Fruit fly (Drosophila melanogaster) whole organism, adult: ENCODE data around the gene Ada2b.

ENCODE experiments used
- CG12768 ChIP-seq: fragments of 200-800 bp; sonication (Bioruptor generic); optimal IDR thresholded peaks from 2 replicates; lab custom pipeline; 2017; ENCODE audit warnings: missing biosample characterization, missing genetic modification characterization, mild to moderate bottlenecking, moderate library complexity, missing genetic modification reagents
- CG14711 ChIP-seq: fragments of 200-800 bp; sonication (Bioruptor generic); optimal IDR thresholded peaks from 2 replicates; lab custom pipeline; 2018; ENCODE audit warnings: missing biosample characterization, mild to moderate bottlenecking, missing genetic modification characterization, moderate library complexity
- CG5204 ChIP-seq: fragments of 200-800 bp; sonication (Bioruptor generic); optimal IDR thresholded peaks from 2 replicates; lab custom pipeline; 2016; ENCODE audit warnings: missing biosample characterization, missing genetic modification characterization
- CG7045 ChIP-seq: fragments of 200-800 bp; sonication (Bioruptor generic); optimal IDR thresholded peaks from 2 replicates; lab custom pipeline; 2017; ENCODE audit warnings: missing biosample characterization, mild to moderate bottlenecking, missing genetic modification characterization
- Crg-1 ChIP-seq: fragments of 200-800 bp; sonication (Bioruptor generic); optimal IDR thresholded peaks from 2 replicates; lab custom pipeline; 2016; ENCODE audit warnings: missing biosample characterization, missing genetic modification characterization
- Mnt ChIP-seq: fragments of 200-800 bp; sonication (Bioruptor generic); optimal IDR thresholded peaks from 2 replicates; lab custom pipeline; 2016; ENCODE audit warnings: missing biosample characterization, mild to moderate bottlenecking, missing genetic modification characterization
- cnc ChIP-seq, 2 experiments: fragments of >200 bp; optimal IDR thresholded peaks; 2 replicates each; lab custom pipeline; 2017
- ovo ChIP-seq: fragments of 200-800 bp; sonication (Bioruptor generic); optimal IDR thresholded peaks from 2 replicates; lab custom pipeline; 2016; ENCODE audit warnings: missing biosample characterization, missing genetic modification characterization
- pad ChIP-seq: fragments of 200-800 bp; sonication (Bioruptor generic); optimal IDR thresholded peaks from 3 replicates; lab custom pipeline; 2017; ENCODE audit warnings: missing biosample characterization, missing genetic modification characterization, mild to moderate bottlenecking, moderate library complexity, missing genetic modification reagents

- no peak for TF ChIP-seq cnc (optimal IDR thresholded peaks at IDR 0.05; lab: Kevin White, UChicago)
- no peak for TF ChIP-seq Crg-1 (GFP tag; lab: Kevin White, UChicago)
- no peak for TF ChIP-seq CG12768 (GFP tag; lab: Kevin White, UChicago)
- TF ChIP-seq CG14711 (tag; lab: Kevin White, UChicago) = no peak
- TF ChIP-seq ovo (GFP tag; lab: Kevin White, UChicago) = no peak
- no peak for TF ChIP-seq pad (GFP tag; lab: Kevin White, UChicago)
- TF ChIP-seq CG7045 (GFP tag; lab: Kevin White, UChicago) = no peak
- TF ChIP-seq CG5204 = no peak
- no peak for TF ChIP-seq Mnt (GFP tag; lab: Kevin White, UChicago)
These were observed 43.2 kb downstream of the Ada2b start for dm6 chr3R:8197137-8197536.
